Fruit fly (Drosophila melanogaster): ENCODE data around the gene B4.

The B4 gene

DNA sequence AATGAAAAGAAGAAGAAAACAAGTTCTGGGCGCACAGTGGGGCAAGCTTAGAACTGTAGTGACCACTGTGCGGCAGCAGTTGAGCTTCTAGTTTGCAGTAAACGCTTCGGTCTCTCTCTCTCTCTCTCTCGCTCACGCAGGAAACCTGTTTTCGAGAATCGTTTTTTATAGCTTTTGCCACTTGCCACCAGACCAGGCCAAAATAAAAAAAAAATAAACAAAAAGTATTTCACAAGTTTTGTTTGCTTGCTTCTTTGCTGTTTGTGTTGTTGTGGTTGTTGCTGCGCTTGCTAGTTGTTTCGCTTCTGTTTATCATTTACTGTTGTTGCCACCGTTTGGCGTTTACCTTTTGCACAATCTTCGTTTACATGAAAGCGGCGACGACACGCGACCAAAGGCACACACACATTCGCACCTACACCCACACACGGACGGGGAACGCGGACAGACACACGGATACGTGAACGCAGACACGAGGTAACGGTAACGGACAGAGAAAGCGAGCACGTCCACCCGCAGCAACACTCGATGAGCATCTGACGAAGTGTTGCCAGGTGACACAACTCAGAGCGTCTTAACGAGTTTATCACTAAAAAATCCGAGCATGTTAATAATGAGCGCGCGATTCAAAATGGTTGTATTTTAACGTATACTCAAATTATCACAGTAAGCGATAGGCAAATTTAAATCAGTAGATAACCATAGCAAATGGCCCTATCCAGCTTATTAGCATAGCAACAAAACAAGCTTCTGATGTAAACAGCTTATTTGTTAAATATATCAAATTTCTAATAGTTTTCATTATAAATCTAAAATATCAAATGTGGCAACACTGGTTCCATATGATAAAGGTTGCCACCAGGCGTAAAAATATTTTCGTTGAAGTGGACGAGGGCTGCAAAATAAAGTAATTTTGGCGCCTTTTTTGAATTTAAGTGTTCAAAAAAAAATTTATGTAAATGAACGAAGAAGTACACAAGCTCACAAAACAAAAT is at the start of gene B4 (continued):
- TF ChIP-seq oc (tag; optimal IDR thresholded peaks at IDR 0.05) (no peak), trem (tag; optimal IDR thresholded peaks at IDR 0.05) (no peak), bab2 (GFP tag; optimal IDR thresholded peaks at IDR 0.05) (no peak), pita (GFP tag; optimal IDR thresholded peaks at IDR 0.05) (no peak), CG2116 (GFP tag; optimal IDR thresholded peaks at IDR 0.05) (peak; percentile 55), CG30403 (GFP tag; optimal IDR thresholded peaks at IDR 0.05) (no peak), fru (optimal IDR thresholded peaks at IDR 0.05) (no peak), CG5953 (GFP tag; IDR thresholded peaks at IDR 0.05) (peak; percentile 65; the same call in 1 of the 2 replicates), CG3847 (GFP tag; IDR thresholded peaks at IDR 0.05) (peak; percentile 38; the same call in 1 of the 2 replicates), scrt (GFP tag; optimal IDR thresholded peaks at IDR 0.05) (peak; percentile 53), CG15601 (tag; optimal IDR thresholded peaks at IDR 0.05) (peak; percentile 7), ham (GFP tag; IDR thresholded peaks at IDR 0.05) (no peak), Dad (GFP tag; optimal IDR thresholded peaks at IDR 0.05) (peak; percentile 42), CG4820 (GFP tag; optimal IDR thresholded peaks at IDR 0.05) (no peak), CG7928 (GFP tag; optimal IDR thresholded peaks at IDR 0.05) (peak; percentile 88), CG30020 (tag; optimal IDR thresholded peaks at IDR 0.05) (no peak), CG12236 (GFP tag; optimal IDR thresholded peaks at IDR 0.05) (peak; percentile 8), CG34224 (GFP tag; IDR thresholded peaks at IDR 0.05; ENCODE audit: partially characterized antibody) (peak; percentile 42; the same call in 1 of the 3 replicates), CG3995 (GFP tag; optimal IDR thresholded peaks at IDR 0.05) (no peak), MESR4 (GFP tag; optimal IDR thresholded peaks at IDR 0.05) (peak; percentile 51), Adf1 (GFP tag; IDR thresholded peaks at IDR 0.05) (peak; percentile 58; the same call in 1 of the 2 replicates), CHES-1-like (GFP tag; optimal IDR thresholded peaks at IDR 0.05) (peak; percentile 13), rib (GFP tag; IDR thresholded peaks at IDR 0.05) (peak; percentile 72), CG7786 (GFP tag; optimal IDR thresholded peaks at IDR 0.05) (no peak), Jarid2 (GFP tag; optimal IDR thresholded peaks at IDR 0.05) (peak; percentile 96), Ada2b (GFP tag; IDR thresholded peaks at IDR 0.05) (0 out of 2 replicates have a peak, but pooled peaks have one; percentile 4), CG8290 (GFP tag; optimal IDR thresholded peaks at IDR 0.05) (no peak), CG8290 (tag; optimal IDR thresholded peaks at IDR 0.05) (peak in 1 of 2 experiments; percentile 87), Usf (GFP tag; optimal IDR thresholded peaks at IDR 0.05) (no peak), CG9797 (GFP tag; optimal IDR thresholded peaks at IDR 0.05) (peak; percentile 68), pros (GFP tag; optimal IDR thresholded peaks at IDR 0.05) (peak; percentile 54), CG2712 (tag; optimal IDR thresholded peaks at IDR 0.05) (no peak), Meics (GFP tag; optimal IDR thresholded peaks at IDR 0.05) (no peak), E2f1 (GFP tag; IDR thresholded peaks at IDR 0.05) (peak; percentile 38; the same call in 1 of the 2 replicates), CG6254 (GFP tag; optimal IDR thresholded peaks at IDR 0.05) (no peak), sens-2 (GFP tag; IDR thresholded peaks at IDR 0.05) (no peak), CG14014 (GFP tag; IDR thresholded peaks at IDR 0.05) (peak; percentile 37; the same call in 1 of the 2 replicates), exex (tag; optimal IDR thresholded peaks at IDR 0.05) (peak; percentile 4), CG13287 (GFP tag; IDR thresholded peaks at IDR 0.05; ENCODE audit: partially characterized antibody) (peak; percentile 66), CG6683 (GFP tag; optimal IDR thresholded peaks at IDR 0.05) (no peak), Pdp1 (GFP tag; optimal IDR thresholded peaks at IDR 0.05) (peak; percentile 4 to 65), cwo (GFP tag; optimal IDR thresholded peaks at IDR 0.05) (peak; percentile 91), CG18599 (GFP tag; optimal IDR thresholded peaks at IDR 0.05) (peak; percentile 29), Trl (optimal IDR thresholded peaks at IDR 0.05) (peak; percentile 25 to 60), Trl (GFP tag; optimal IDR thresholded peaks at IDR 0.05) (peak; percentile 18), tgo (GFP tag; IDR thresholded peaks at IDR 0.05) (no peak), CG7271 (tag; optimal IDR thresholded peaks at IDR 0.05) (no peak), croc (GFP tag; conservative IDR thresholded peaks at IDR 0.05) (no peak)

Measured in whole organism, embryonic.